Fruit fly (Drosophila melanogaster): ENCODE measurements around the gene RpS19a.

DNA sequence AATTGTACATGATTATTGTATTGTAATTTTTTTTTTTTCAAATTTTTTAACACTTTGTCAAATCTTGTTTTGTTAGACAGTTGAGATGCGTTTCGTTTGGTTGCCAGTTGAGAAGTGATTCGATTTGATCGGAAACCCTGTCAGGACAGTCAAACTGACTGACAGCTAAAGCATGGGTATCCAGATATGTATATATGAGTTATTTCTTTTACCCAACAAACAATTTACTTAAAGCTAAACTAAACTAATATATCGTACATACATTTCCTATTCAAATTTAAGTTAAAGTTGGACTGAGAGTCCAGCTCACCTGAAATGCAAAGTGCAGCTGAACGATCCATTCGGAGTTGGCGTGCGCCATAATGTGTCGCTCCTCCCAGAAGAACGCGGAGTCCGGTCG, 5.6 kb upstream of the RpS19a start, which contains the start of gene CG9777:
- no peak for TF ChIP-seq CG1620 (GFP tag; optimal IDR thresholded peaks at IDR 0.05)
- TF ChIP-seq Mnt (GFP tag; optimal IDR thresholded peaks at IDR 0.05) = no peak
- no peak for TF ChIP-seq CG5204 (GFP tag; optimal IDR thresholded peaks at IDR 0.05)
- no peak for TF ChIP-seq CG33017 (tag; optimal IDR thresholded peaks at IDR 0.05)
- TF ChIP-seq kay (GFP tag; ENCODE audit: borderline replicate concordance) = no peak
- TF ChIP-seq toe (GFP tag; optimal IDR thresholded peaks at IDR 0.05) = no peak
- TF ChIP-seq Crg-1 (GFP tag; optimal IDR thresholded peaks at IDR 0.05) = no peak
- TF ChIP-seq CG11617 (GFP tag; optimal IDR thresholded peaks at IDR 0.05) = no peak
- TF ChIP-seq bab1 (GFP tag; optimal IDR thresholded peaks at IDR 0.05) = no peak
- no peak for TF ChIP-seq Clk (GFP tag; optimal IDR thresholded peaks at IDR 0.05)
